Worm (Caenorhabditis elegans) whole organism, mixed stage, embryonic: ENCODE measurements around the gene C16C10.2.

ENCODE experiments used
- cnd-1 ChIP-seq: fragments of 200-800 bp; sonication (Bioruptor generic); optimal IDR thresholded peaks from 2 replicates; lab custom pipeline; 2018; ENCODE audit warnings: mild to moderate bottlenecking, missing genetic modification characterization, missing compliant biosample characterization
- elt-3 ChIP-seq: fragments of 150-350 bp; optimal IDR thresholded peaks from 2 replicates; lab custom pipeline; 2014; ENCODE audit warnings: missing biosample characterization, missing genetic modification characterization
- lin-32 ChIP-seq: fragments of 200-800 bp; sonication (Bioruptor generic); optimal IDR thresholded peaks from 2 replicates; lab custom pipeline; 2018; ENCODE audit warnings: mild to moderate bottlenecking, missing genetic modification characterization, missing compliant biosample characterization
- nhr-76 ChIP-seq: sonication (generic microtip); optimal IDR thresholded peaks from 2 replicates; lab custom pipeline; 2017; ENCODE audit warnings: missing biosample characterization, missing genetic modification characterization
- pha-4 ChIP-seq: fragments of 150-350 bp; optimal IDR thresholded peaks from 2 replicates; lab custom pipeline; 2018; ENCODE audit warnings: missing biosample characterization, missing genetic modification reagents, missing genetic modification characterization
- sem-2 ChIP-seq: fragments of 200-800 bp; sonication (Bioruptor generic); optimal IDR thresholded peaks from 2 replicates; lab custom pipeline; 2018; ENCODE audit warnings: mild to moderate bottlenecking, missing genetic modification characterization, missing compliant biosample characterization
- unc-120 ChIP-seq: sonication (generic microtip); optimal IDR thresholded peaks from 2 replicates; lab custom pipeline; 2017; ENCODE audit warnings: missing genetic modification characterization, missing compliant biosample characterization; ENCODE audit not compliant: poor library complexity, severe bottlenecking

- TF ChIP-seq sem-2 (GFP tag; lab: Kevin White, UChicago) (no peak), unc-120 (no peak), lin-32 (GFP tag; lab: Kevin White, UChicago) (no peak), nhr-76 (tag; lab: Kevin White, UChicago) (no peak), elt-3 (tag; lab: Kevin White, UChicago) (no peak), cnd-1 (no peak), pha-4 (tag; lab: Kevin White, UChicago) (no peak)
These were observed 21.2 kb downstream of the C16C10.2 start, which contains the start of gene C16C10.9 for ce11 chrIII:4157298-4157697.
